Worm (Caenorhabditis elegans) whole organism, mixed stage, embryonic: ENCODE results near the gene D2089.3.

Experiments
- M03D4.4 ChIP-seq: sonication (generic microtip); optimal IDR thresholded peaks from 2 replicates; lab custom pipeline; 2017; ENCODE audit warnings: mild to moderate bottlenecking, missing genetic modification characterization, missing compliant biosample characterization
- bed-3 ChIP-seq: fragments of 200-800 bp; sonication (Bioruptor generic); optimal IDR thresholded peaks from 3 replicates; lab custom pipeline; 2018; ENCODE audit warnings: mild to moderate bottlenecking, missing genetic modification characterization, moderate library complexity, missing compliant biosample characterization
- blmp-1 ChIP-seq: fragments of 150-350 bp; optimal IDR thresholded peaks from 2 replicates; lab custom pipeline; 2014; ENCODE audit warnings: missing biosample characterization, missing genetic modification characterization
- ceh-39 ChIP-seq: fragments of 150-350 bp; optimal IDR thresholded peaks from 2 replicates; lab custom pipeline; 2014; ENCODE audit warnings: missing biosample characterization, missing genetic modification characterization
- ceh-43 ChIP-seq: fragments of 200-800 bp; sonication (Bioruptor generic); optimal IDR thresholded peaks from 2 replicates; lab custom pipeline; 2018; ENCODE audit warnings: mild to moderate bottlenecking, missing genetic modification characterization, moderate library complexity, missing compliant biosample characterization
- ceh-83 ChIP-seq: fragments of 200-800 bp; sonication (Bioruptor generic); optimal IDR thresholded peaks from 2 replicates; lab custom pipeline; 2018; ENCODE audit warnings: mild to moderate bottlenecking, missing genetic modification characterization, missing compliant biosample characterization
- ces-1 ChIP-seq: fragments of 150-350 bp; optimal IDR thresholded peaks from 2 replicates; lab custom pipeline; 2014; ENCODE audit warnings: missing biosample characterization, missing genetic modification reagents, missing genetic modification characterization
- cnd-1 ChIP-seq: fragments of 200-800 bp; sonication (Bioruptor generic); optimal IDR thresholded peaks from 2 replicates; lab custom pipeline; 2018; ENCODE audit warnings: mild to moderate bottlenecking, missing genetic modification characterization, missing compliant biosample characterization
- drap-1 ChIP-seq: fragments of 200-800 bp; sonication (Bioruptor generic); optimal IDR thresholded peaks from 3 replicates; lab custom pipeline; 2018; ENCODE audit warnings: mild to moderate bottlenecking, missing genetic modification characterization, missing compliant biosample characterization
- elt-1 ChIP-seq: sonication (generic microtip); optimal IDR thresholded peaks from 2 replicates; lab custom pipeline; 2017; ENCODE audit warnings: missing genetic modification characterization, mild to moderate bottlenecking, missing compliant biosample characterization, antibody characterized with exemption, moderate library complexity, borderline replicate concordance; ENCODE audit not compliant: insufficient read depth
- elt-3 ChIP-seq: fragments of 150-350 bp; optimal IDR thresholded peaks from 2 replicates; lab custom pipeline; 2014; ENCODE audit warnings: missing biosample characterization, missing genetic modification characterization
- flh-1 ChIP-seq: fragments of 200-800 bp; sonication (Bioruptor generic); optimal IDR thresholded peaks from 2 replicates; lab custom pipeline; 2018; ENCODE audit warnings: mild to moderate bottlenecking, missing genetic modification characterization, moderate library complexity, missing compliant biosample characterization
- ham-2 ChIP-seq: fragments of 200-800 bp; sonication (Bioruptor generic); optimal IDR thresholded peaks from 2 replicates; lab custom pipeline; 2018; ENCODE audit warnings: mild to moderate bottlenecking, missing genetic modification characterization, missing compliant biosample characterization
- hlh-1 ChIP-seq: fragments of 150-350 bp; optimal IDR thresholded peaks from 2 replicates; lab custom pipeline; 2014; ENCODE audit warnings: missing biosample characterization, missing genetic modification reagents, missing genetic modification characterization
- lin-13 ChIP-seq: fragments of 150-350 bp; optimal IDR thresholded peaks from 2 replicates; lab custom pipeline; 2014; ENCODE audit warnings: missing biosample characterization, missing genetic modification characterization
- lin-32 ChIP-seq: fragments of 200-800 bp; sonication (Bioruptor generic); optimal IDR thresholded peaks from 2 replicates; lab custom pipeline; 2018; ENCODE audit warnings: mild to moderate bottlenecking, missing genetic modification characterization, missing compliant biosample characterization
- lsy-2 ChIP-seq: fragments of 150-350 bp; optimal IDR thresholded peaks from 2 replicates; lab custom pipeline; 2014; ENCODE audit warnings: missing biosample characterization, missing genetic modification characterization
- mep-1 ChIP-seq: fragments of 150-350 bp; optimal IDR thresholded peaks from 2 replicates; lab custom pipeline; 2017; ENCODE audit warnings: missing biosample characterization, missing genetic modification reagents, missing genetic modification characterization, inconsistent platforms
- mls-2 ChIP-seq: sonication (generic microtip); optimal IDR thresholded peaks from 2 replicates; lab custom pipeline; 2016; ENCODE audit warnings: mild to moderate bottlenecking, missing genetic modification characterization, moderate library complexity, missing compliant biosample characterization
- nhr-12 ChIP-seq: fragments of 150-350 bp; optimal IDR thresholded peaks from 2 replicates; lab custom pipeline; 2014; ENCODE audit warnings: missing biosample characterization, missing genetic modification characterization
- nhr-2 ChIP-seq: fragments of 150-350 bp; optimal IDR thresholded peaks from 2 replicates; lab custom pipeline; 2014; ENCODE audit warnings: missing biosample characterization, missing genetic modification characterization
- nhr-237 ChIP-seq: fragments of 150-350 bp; optimal IDR thresholded peaks from 2 replicates; lab custom pipeline; 2014; ENCODE audit warnings: missing biosample characterization, missing genetic modification characterization
- nhr-28 ChIP-seq: fragments of 150-350 bp; optimal IDR thresholded peaks from 2 replicates; lab custom pipeline; 2014; ENCODE audit warnings: missing biosample characterization, missing genetic modification characterization
- nhr-76 ChIP-seq: sonication (generic microtip); optimal IDR thresholded peaks from 2 replicates; lab custom pipeline; 2017; ENCODE audit warnings: missing biosample characterization, missing genetic modification characterization
- pha-4 ChIP-seq: fragments of 150-350 bp; optimal IDR thresholded peaks from 2 replicates; lab custom pipeline; 2018; ENCODE audit warnings: missing biosample characterization, missing genetic modification reagents, missing genetic modification characterization
- sem-2 ChIP-seq: fragments of 200-800 bp; sonication (Bioruptor generic); optimal IDR thresholded peaks from 2 replicates; lab custom pipeline; 2018; ENCODE audit warnings: mild to moderate bottlenecking, missing genetic modification characterization, missing compliant biosample characterization
- sptf-1 ChIP-seq: sonication (generic microtip); optimal IDR thresholded peaks from 2 replicates; lab custom pipeline; 2017; ENCODE audit warnings: mild to moderate bottlenecking, missing genetic modification characterization, moderate library complexity, missing compliant biosample characterization
- tbx-8 ChIP-seq: fragments of 200-800 bp; sonication (Bioruptor generic); optimal IDR thresholded peaks from 2 replicates; lab custom pipeline; 2018; ENCODE audit warnings: mild to moderate bottlenecking, missing genetic modification characterization, moderate library complexity, missing compliant biosample characterization
- unc-120 ChIP-seq: sonication (generic microtip); optimal IDR thresholded peaks from 2 replicates; lab custom pipeline; 2017; ENCODE audit warnings: missing genetic modification characterization, missing compliant biosample characterization; ENCODE audit not compliant: poor library complexity, severe bottlenecking
- unc-39 ChIP-seq: fragments of 150-350 bp; optimal IDR thresholded peaks from 2 replicates; lab custom pipeline; 2014; ENCODE audit warnings: missing biosample characterization, missing genetic modification characterization
- unc-62 ChIP-seq: fragments of 150-350 bp; optimal IDR thresholded peaks from 2 replicates; lab custom pipeline; 2014; ENCODE audit warnings: missing biosample characterization, missing genetic modification reagents, missing genetic modification characterization
- zip-8 ChIP-seq: fragments of 150-350 bp; optimal IDR thresholded peaks from 2 replicates; lab custom pipeline; 2014; ENCODE audit warnings: missing biosample characterization, missing genetic modification characterization
- ztf-11 ChIP-seq: fragments of 150-350 bp; optimal IDR thresholded peaks from 2 replicates; lab custom pipeline; 2014; ENCODE audit warnings: missing biosample characterization, missing genetic modification characterization

Gene D2089.3

DNA sequence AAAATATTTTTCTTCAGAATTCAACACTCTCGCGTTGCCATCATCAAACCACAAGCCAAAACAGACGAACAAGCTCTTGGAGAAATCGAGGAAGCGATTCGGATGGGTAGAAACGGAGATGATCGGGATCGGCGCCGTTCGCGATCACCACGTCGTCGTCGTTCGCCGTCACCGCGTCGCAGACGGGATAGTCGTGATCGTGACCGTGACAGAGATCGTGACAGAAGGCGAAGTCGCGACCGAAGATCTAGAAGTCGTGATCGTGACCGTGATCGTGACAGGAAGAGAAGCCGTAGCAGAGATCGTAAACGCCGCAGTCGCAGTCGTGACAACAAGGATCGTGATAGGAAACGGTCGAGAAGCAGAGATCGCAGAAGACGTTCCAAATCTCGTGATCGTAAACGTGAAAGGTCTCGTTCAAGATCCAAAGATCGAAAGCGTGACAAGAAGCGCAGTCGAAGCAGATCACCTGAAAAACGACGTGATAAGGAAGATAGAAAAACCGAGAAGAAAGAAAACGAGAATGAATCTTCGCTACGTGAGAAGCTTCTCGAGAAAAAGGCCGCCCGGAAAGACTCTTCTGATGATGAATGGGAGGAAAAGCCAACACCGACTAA, 3.4 kb downstream of the D2089.3 start:
- TF ChIP-seq lin-32 (GFP tag; lab: Kevin White, UChicago) (no peak), hlh-1 (tag; lab: Kevin White, UChicago) (no peak), sem-2 (GFP tag; lab: Kevin White, UChicago) (no peak), unc-120 (tag; lab: Kevin White, UChicago) (no peak), tbx-8 (no peak), mls-2 (tag; lab: Kevin White, UChicago) (no peak), flh-1 (no peak)

DNA sequence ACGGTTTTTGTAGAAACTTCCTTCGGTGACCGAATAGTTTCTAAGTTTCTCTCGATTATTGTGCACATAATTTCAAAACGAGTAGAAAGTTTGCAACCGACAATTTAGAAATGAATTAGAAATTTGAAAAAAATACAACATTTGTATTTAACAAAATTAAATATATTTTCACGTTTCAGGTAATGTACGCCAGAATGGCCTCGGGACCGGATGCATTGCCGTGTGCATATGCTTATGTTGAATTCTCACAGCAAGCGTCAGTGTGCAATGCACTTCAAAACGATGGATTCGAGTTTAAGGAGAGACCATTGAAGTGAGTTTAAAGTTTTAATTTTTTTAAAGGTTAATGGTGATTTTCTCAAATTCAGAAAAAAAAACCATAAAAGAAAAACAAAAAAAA, 4.0 kb downstream of the D2089.3 start, which contains the start of gene marc-2:
Gene marc-2 (minus strand): TSS at position 101 of the 400 bp plus-strand sequence.
- no peak for TF ChIP-seq sem-2 (GFP tag; lab: Kevin White, UChicago)
- TF ChIP-seq mep-1 (tag; lab: Kevin White, UChicago): no peak
- TF ChIP-seq drap-1 (GFP tag; lab: Kevin White, UChicago): no peak
- no peak for TF ChIP-seq blmp-1 (tag; lab: Kevin White, UChicago)
- TF ChIP-seq ham-2 (GFP tag; lab: Kevin White, UChicago): no peak
- TF ChIP-seq hlh-1 (tag; lab: Kevin White, UChicago): no peak
- no peak for TF ChIP-seq cnd-1 (tag; lab: Kevin White, UChicago)
- TF ChIP-seq sptf-1 (tag; lab: Kevin White, UChicago): no peak
- TF ChIP-seq tbx-8: no peak
- TF ChIP-seq nhr-28 (tag; lab: Kevin White, UChicago): no peak
- no peak for TF ChIP-seq nhr-237 (tag; lab: Kevin White, UChicago)
- TF ChIP-seq bed-3 (GFP tag; lab: Kevin White, UChicago): no peak
- no peak for TF ChIP-seq elt-1 (tag; lab: Kevin White, UChicago)
- no peak for TF ChIP-seq pha-4 (tag; lab: Kevin White, UChicago)
- TF ChIP-seq lin-32 (GFP tag; lab: Kevin White, UChicago): no peak
- no peak for TF ChIP-seq M03D4.4 (tag; lab: Kevin White, UChicago)
- TF ChIP-seq mls-2 (tag; lab: Kevin White, UChicago): no peak
- no peak for TF ChIP-seq ceh-83
- TF ChIP-seq zip-8 (tag; lab: Kevin White, UChicago): no peak

DNA sequence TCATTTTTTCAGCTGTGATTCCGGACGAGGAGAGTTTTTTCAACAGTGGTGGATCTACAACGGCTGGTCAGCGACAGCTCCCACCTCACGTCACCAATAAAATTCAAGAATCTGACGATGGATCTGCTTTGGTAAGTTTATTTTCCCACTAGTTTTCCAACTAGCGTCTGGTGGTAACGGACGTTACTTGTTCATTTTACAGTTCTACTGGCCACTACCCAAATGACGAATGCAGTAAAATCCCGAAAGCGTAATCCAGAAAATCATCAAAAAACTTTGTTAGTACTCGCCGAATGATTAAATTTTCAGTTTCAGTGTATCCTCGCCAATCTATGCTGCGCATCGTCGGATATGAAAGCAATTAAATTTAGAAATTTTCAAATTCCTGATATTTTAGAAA, 5.3 kb downstream of the D2089.3 start:
- TF ChIP-seq ces-1 (GFP tag; lab: Kevin White, UChicago): no peak
- TF ChIP-seq elt-3 (tag; lab: Kevin White, UChicago): no peak
- TF ChIP-seq nhr-2 (tag; lab: Kevin White, UChicago): no peak
- no peak for TF ChIP-seq cnd-1 (tag; lab: Kevin White, UChicago)
- TF ChIP-seq unc-120 (tag; lab: Kevin White, UChicago): no peak
- TF ChIP-seq zip-8 (tag; lab: Kevin White, UChicago): no peak
- TF ChIP-seq ham-2 (GFP tag; lab: Kevin White, UChicago): no peak
- TF ChIP-seq pha-4 (tag; lab: Kevin White, UChicago): no peak
- no peak for TF ChIP-seq flh-1
- TF ChIP-seq nhr-12: no peak
- no peak for TF ChIP-seq lin-32 (GFP tag; lab: Kevin White, UChicago)
- TF ChIP-seq ceh-43 (GFP tag; lab: Kevin White, UChicago): no peak
- no peak for TF ChIP-seq nhr-76 (tag; lab: Kevin White, UChicago)
- TF ChIP-seq hlh-1 (tag; lab: Kevin White, UChicago): no peak
- no peak for TF ChIP-seq ztf-11 (tag; lab: Kevin White, UChicago)
- TF ChIP-seq ceh-83: no peak
- TF ChIP-seq elt-1 (tag; lab: Kevin White, UChicago): no peak
- TF ChIP-seq nhr-28 (tag; lab: Kevin White, UChicago): no peak
- no peak for TF ChIP-seq drap-1 (GFP tag; lab: Kevin White, UChicago)

DNA sequence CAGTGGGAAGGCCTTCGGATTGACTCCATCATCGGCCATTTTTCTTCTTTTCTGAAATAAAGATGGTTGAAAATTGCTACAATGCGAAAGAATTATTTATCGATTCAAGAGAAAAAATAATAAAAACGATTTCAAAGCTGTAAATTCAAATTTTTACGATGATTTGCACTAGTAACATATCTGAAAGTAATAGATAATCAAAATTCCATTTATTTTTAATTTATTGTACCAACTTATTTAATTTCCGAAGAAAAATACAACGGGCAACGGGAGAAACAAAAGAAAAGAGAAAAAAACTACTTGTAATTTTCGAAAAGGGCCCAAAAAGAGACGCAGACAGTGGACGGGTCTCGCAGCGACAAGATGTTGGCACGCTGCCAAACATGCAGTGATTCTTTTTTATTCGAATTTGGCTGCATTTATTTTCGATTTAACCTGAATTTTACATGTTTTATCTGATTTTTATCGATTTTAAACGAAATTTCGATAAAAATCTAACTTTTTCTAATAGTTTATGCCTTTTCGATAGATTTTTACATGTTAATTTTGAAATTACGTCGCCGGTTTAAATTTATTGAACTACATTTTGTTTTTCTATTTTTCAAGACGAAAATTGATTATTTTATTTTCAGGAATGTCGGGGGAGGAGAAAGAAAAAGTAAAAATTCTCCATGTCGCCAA, 6.2 kb downstream of the D2089.3 start, which contains the start of the genes snu-13 and rsp-7:
Gene snu-13 (minus strand): TSS at position 51 of the 681 bp plus-strand sequence.
Gene rsp-7 (plus strand): TSS at position 631 of the 681 bp plus-strand sequence.
- TF ChIP-seq unc-120 (tag; lab: Kevin White, UChicago) (peak; percentile 72), pha-4 (tag; lab: Kevin White, UChicago) (no peak), ceh-39 (tag; lab: Kevin White, UChicago) (peak; percentile 52), ztf-11 (tag; lab: Kevin White, UChicago) (no peak), unc-39 (tag; lab: Kevin White, UChicago) (no peak), nhr-76 (tag; lab: Kevin White, UChicago) (no peak), mep-1 (tag; lab: Kevin White, UChicago) (peak; percentile 87), lin-13 (peak; percentile 61), ceh-83 (no peak), lsy-2 (tag; lab: Kevin White, UChicago) (peak; percentile 70), mls-2 (tag; lab: Kevin White, UChicago) (no peak), tbx-8 (no peak), M03D4.4 (tag; lab: Kevin White, UChicago) (no peak), nhr-28 (tag; lab: Kevin White, UChicago) (no peak), nhr-237 (tag; lab: Kevin White, UChicago) (peak; percentile 69), drap-1 (GFP tag; lab: Kevin White, UChicago) (no peak), ham-2 (GFP tag; lab: Kevin White, UChicago) (no peak), hlh-1 (tag; lab: Kevin White, UChicago) (peak; percentile 57), elt-1 (tag; lab: Kevin White, UChicago) (no peak), ces-1 (GFP tag; lab: Kevin White, UChicago) (peak; percentile 34), nhr-2 (tag; lab: Kevin White, UChicago) (no peak), sem-2 (GFP tag; lab: Kevin White, UChicago) (no peak), ceh-43 (GFP tag; lab: Kevin White, UChicago) (no peak), bed-3 (GFP tag; lab: Kevin White, UChicago) (no peak), unc-62 (GFP tag; lab: Kevin White, UChicago) (peak; percentile 31)
